Fruit fly (Drosophila melanogaster) whole organism, prepupa: ENCODE data around the gene bgm.

Experiments used
- CG15336 ChIP-seq: fragments of 200-800 bp; sonication (Bioruptor generic); IDR thresholded peaks from 2 replicates; pipeline ENCODE4 v1.3.6; 2022; ENCODE audit warnings: missing biosample characterization, missing genetic modification characterization
- CG16779 ChIP-seq: fragments of 200-800 bp; sonication (Bioruptor generic); optimal IDR thresholded peaks from 3 replicates; lab custom pipeline; 2017; ENCODE audit warnings: missing biosample characterization, mild to moderate bottlenecking, missing genetic modification characterization
- CG8632 ChIP-seq: fragments of 200-800 bp; sonication (Bioruptor generic); optimal IDR thresholded peaks from 3 replicates; lab custom pipeline; 2016; ENCODE audit warnings: missing biosample characterization, missing genetic modification characterization
- CG9139 ChIP-seq: fragments of 200-800 bp; sonication (Bioruptor generic); optimal IDR thresholded peaks from 3 replicates; lab custom pipeline; 2017; ENCODE audit warnings: missing biosample characterization, mild to moderate bottlenecking, missing genetic modification characterization
- Hr39 ChIP-seq: fragments of 200-800 bp; sonication (Bioruptor generic); optimal IDR thresholded peaks from 2 replicates; lab custom pipeline; 2016; ENCODE audit warnings: missing biosample characterization, missing genetic modification characterization
- OdsH ChIP-seq: fragments of 200-800 bp; sonication (Bioruptor generic); optimal IDR thresholded peaks from 3 replicates; lab custom pipeline; 2016; ENCODE audit warnings: missing biosample characterization, missing genetic modification characterization
- Sox102F ChIP-seq: fragments of 200-800 bp; sonication (Bioruptor generic); optimal IDR thresholded peaks from 2 replicates; lab custom pipeline; 2016; ENCODE audit warnings: missing biosample characterization, mild to moderate bottlenecking, missing genetic modification characterization
- achi ChIP-seq: fragments of 200-800 bp; sonication (Bioruptor generic); optimal IDR thresholded peaks from 3 replicates; lab custom pipeline; 2016; ENCODE audit warnings: missing biosample characterization, missing genetic modification characterization
- cyc ChIP-seq: fragments of 200-800 bp; sonication (Bioruptor generic); optimal IDR thresholded peaks from 3 replicates; lab custom pipeline; 2016; ENCODE audit warnings: missing biosample characterization, missing genetic modification characterization
- spab ChIP-seq: fragments of 200-800 bp; sonication (Bioruptor generic); optimal IDR thresholded peaks from 2 replicates; lab custom pipeline; 2017; ENCODE audit warnings: missing biosample characterization, mild to moderate bottlenecking, missing genetic modification characterization, missing genetic modification reagents

DNA sequence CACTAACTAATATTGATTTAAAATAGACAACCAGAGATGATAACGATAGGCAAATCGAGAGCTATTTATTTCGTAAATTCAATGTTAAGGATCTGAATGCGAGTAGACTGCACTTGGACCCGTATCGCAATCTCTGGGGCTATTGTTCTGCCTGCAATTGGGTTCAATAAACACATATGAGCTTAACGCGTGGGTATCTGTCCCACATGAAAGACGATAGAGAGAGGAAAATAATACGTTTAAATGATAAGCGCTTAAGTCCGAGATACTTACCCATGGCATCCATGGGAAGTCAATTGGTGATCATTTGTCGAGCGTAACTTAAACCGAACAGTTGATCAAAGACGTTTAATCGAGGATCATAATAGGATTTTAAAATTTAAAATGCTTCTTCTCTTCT, 33.0 kb upstream of the bgm start, which contains the start of gene NimC2:
- no peak for TF ChIP-seq cyc (GFP tag; lab: Kevin White, UChicago)
- no peak for TF ChIP-seq OdsH (GFP tag; lab: Kevin White, UChicago)
- TF ChIP-seq CG16779 = no peak
- no peak for TF ChIP-seq CG15336
- no peak for TF ChIP-seq Hr39 (GFP tag; lab: Kevin White, UChicago)
- no peak for TF ChIP-seq spab
- no peak for TF ChIP-seq CG9139
- no peak for TF ChIP-seq achi (GFP tag; lab: Kevin White, UChicago)
- no peak for TF ChIP-seq CG8632 (GFP tag; lab: Kevin White, UChicago)
- no peak for TF ChIP-seq Sox102F
